Worm (Caenorhabditis elegans): Measurements from ENCODE around the gene Y44A6D.5.

The Y44A6D.5 gene

DNA sequence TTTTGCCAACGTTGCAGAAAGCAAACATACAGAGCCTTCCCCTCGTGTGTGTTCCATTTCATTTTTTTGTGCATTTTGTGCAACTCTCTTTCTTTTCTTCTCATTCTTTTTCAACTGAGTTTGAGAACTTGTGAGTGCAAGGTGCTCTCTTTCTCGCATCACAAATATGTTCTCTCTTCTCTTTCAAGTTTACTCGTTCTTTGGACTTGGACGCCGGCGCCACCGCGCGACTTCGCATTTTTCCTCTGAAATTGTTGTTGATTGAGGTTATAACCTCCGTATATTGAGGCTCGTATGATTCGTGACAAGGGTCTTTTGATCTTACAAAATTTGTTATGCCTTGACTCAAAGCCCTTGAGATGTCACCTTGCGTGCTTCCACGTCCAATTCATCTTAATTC, 26.0 kb downstream of the Y44A6D.5 start:
- TF ChIP-seq alr-1 (tag; optimal IDR thresholded peaks at IDR 0.05) (no peak), nhr-25 (tag; optimal IDR thresholded peaks at IDR 0.05) (no peak), ceh-16 (tag; optimal IDR thresholded peaks at IDR 0.05) (no peak), ztf-11 (tag; optimal IDR thresholded peaks at IDR 0.05) (no peak), sma-9 (GFP tag; optimal IDR thresholded peaks at IDR 0.05) (peak; percentile 77), sma-9 (tag; optimal IDR thresholded peaks at IDR 0.05) (no peak), unc-39 (tag; optimal IDR thresholded peaks at IDR 0.05) (no peak), ztf-4 (tag; optimal IDR thresholded peaks at IDR 0.05) (peak; percentile 80), F13H6.1 (tag; optimal IDR thresholded peaks at IDR 0.05) (peak; percentile 77), peb-1 (tag; optimal IDR thresholded peaks at IDR 0.05) (no peak), fos-1 (tag; optimal IDR thresholded peaks at IDR 0.05) (peak; percentile 17), lsy-2 (tag; optimal IDR thresholded peaks at IDR 0.05) (peak in 1 of 2 experiments; percentile 72), Y55F3AM.14 (GFP tag; optimal IDR thresholded peaks at IDR 0.05) (no peak), lin-13 (GFP tag; optimal IDR thresholded peaks at IDR 0.05) (peak; percentile 40), nhr-23 (tag; optimal IDR thresholded peaks at IDR 0.05) (no peak), sem-4 (tag; optimal IDR thresholded peaks at IDR 0.05) (peak; percentile 40), nhr-12 (tag; optimal IDR thresholded peaks at IDR 0.05) (no peak), nhr-129 (tag; optimal IDR thresholded peaks at IDR 0.05) (peak; percentile 88), R02D3.7 (tag; optimal IDR thresholded peaks at IDR 0.05) (no peak), skn-1 (tag; optimal IDR thresholded peaks at IDR 0.05) (no peak), elt-1 (tag; optimal IDR thresholded peaks at IDR 0.05) (no peak), blmp-1 (tag; optimal IDR thresholded peaks at IDR 0.05; ENCODE audit: insufficient read depth) (no peak), mab-5 (tag; optimal IDR thresholded peaks at IDR 0.05) (no peak), nhr-6 (tag; optimal IDR thresholded peaks at IDR 0.05) (no peak), nhr-21 (tag; optimal IDR thresholded peaks at IDR 0.05) (peak; percentile 13), zag-1 (tag; optimal IDR thresholded peaks at IDR 0.05) (peak; percentile 51), unc-62 (GFP tag; optimal IDR thresholded peaks at IDR 0.05) (no peak), snpc-4 (tag; optimal IDR thresholded peaks at IDR 0.05) (peak; percentile 54), sma-3 (GFP tag; optimal IDR thresholded peaks at IDR 0.05) (no peak), lin-11 (tag; optimal IDR thresholded peaks at IDR 0.05) (peak; percentile 74), nhr-11 (tag; optimal IDR thresholded peaks at IDR 0.05) (no peak), ztf-1 (GFP tag; conservative IDR thresholded peaks at IDR 0.05) (no peak), lin-39 (tag; optimal IDR thresholded peaks at IDR 0.05) (no peak), ceh-82 (tag; optimal IDR thresholded peaks at IDR 0.05) (no peak), crh-2 (tag; optimal IDR thresholded peaks at IDR 0.05) (peak; percentile 74), aly-2 (tag; optimal IDR thresholded peaks at IDR 0.05) (no peak), nhr-77 (tag; optimal IDR thresholded peaks at IDR 0.05) (no peak), nhr-10 (tag; optimal IDR thresholded peaks at IDR 0.05) (no peak), mdl-1 (tag; optimal IDR thresholded peaks at IDR 0.05) (peak; percentile 60 to 68), elt-3 (tag; optimal IDR thresholded peaks at IDR 0.05) (no peak), gmeb-1 (tag; optimal IDR thresholded peaks at IDR 0.05) (no peak), C34F6.9 (tag; optimal IDR thresholded peaks at IDR 0.05) (peak; percentile 78), unc-55 (GFP tag; optimal IDR thresholded peaks at IDR 0.05) (peak; percentile 90), nhr-237 (tag; optimal IDR thresholded peaks at IDR 0.05) (no peak), ZK546.5 (tag; optimal IDR thresholded peaks at IDR 0.05) (no peak), ama-1 (optimal IDR thresholded peaks at IDR 0.05) (peak; percentile 3), egl-27 (tag; optimal IDR thresholded peaks at IDR 0.05) (peak; percentile 48)

DNA sequence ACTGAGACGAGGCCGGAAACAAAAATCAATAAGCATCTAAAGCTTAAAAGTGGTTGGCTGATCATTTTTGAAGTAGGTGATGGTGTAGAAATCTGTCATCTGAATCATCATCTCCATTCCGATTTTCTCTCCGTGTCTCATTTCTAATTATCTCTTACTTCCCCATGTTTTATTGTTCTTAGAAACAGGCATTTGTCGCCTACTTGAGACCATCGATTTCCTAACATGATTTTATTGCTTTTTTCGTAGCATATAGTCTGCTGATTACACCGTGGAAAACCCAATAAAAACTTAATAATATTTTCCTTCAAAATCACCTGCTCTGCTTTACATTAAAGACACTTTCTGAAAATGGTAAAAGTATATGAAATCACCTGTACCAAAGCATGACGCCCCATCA, 27.5 kb downstream of the Y44A6D.5 start, which contains the start of gene F38A6.4:
Gene F38A6.4 (minus strand): TSS at position 101 of the 400 bp plus-strand sequence.
- TF ChIP-seq nhr-10 (tag; optimal IDR thresholded peaks at IDR 0.05) (no peak), lin-13 (GFP tag; optimal IDR thresholded peaks at IDR 0.05) (no peak), sem-4 (tag; optimal IDR thresholded peaks at IDR 0.05) (no peak), nhr-77 (tag; optimal IDR thresholded peaks at IDR 0.05) (no peak), skn-1 (tag; optimal IDR thresholded peaks at IDR 0.05) (no peak), mab-5 (tag; optimal IDR thresholded peaks at IDR 0.05) (no peak), nhr-6 (tag; optimal IDR thresholded peaks at IDR 0.05) (no peak), nhr-21 (tag; optimal IDR thresholded peaks at IDR 0.05) (no peak), snpc-4 (tag; optimal IDR thresholded peaks at IDR 0.05) (no peak), ztf-4 (tag; optimal IDR thresholded peaks at IDR 0.05) (no peak), ztf-1 (GFP tag; conservative IDR thresholded peaks at IDR 0.05) (no peak), blmp-1 (tag; optimal IDR thresholded peaks at IDR 0.05; ENCODE audit: insufficient read depth) (no peak), F13H6.1 (tag; optimal IDR thresholded peaks at IDR 0.05) (no peak), sma-9 (GFP tag; optimal IDR thresholded peaks at IDR 0.05) (no peak), sma-9 (tag; optimal IDR thresholded peaks at IDR 0.05) (no peak), ama-1 (optimal IDR thresholded peaks at IDR 0.05) (no peak)
